Fruit fly (Drosophila melanogaster) whole organism, embryonic: ENCODE results near the gene CG17564.

Experiments
- ATbp ChIP-seq: fragments of 200-800 bp; sonication (Bioruptor generic); optimal IDR thresholded peaks from 2 replicates; lab custom pipeline; 2017; ENCODE audit warnings: missing biosample characterization, mild to moderate bottlenecking, missing genetic modification characterization, missing genetic modification reagents
- CG10366 ChIP-seq: fragments of 200-800 bp; sonication (Bioruptor generic); IDR thresholded peaks from 2 replicates; pipeline ENCODE4 v1.3.6; 2022; ENCODE audit warnings: missing biosample characterization, missing genetic modification characterization
- CG11504 ChIP-seq: fragments of 200-800 bp; sonication (Bioruptor generic); optimal IDR thresholded peaks from 3 replicates; lab custom pipeline; 2019; ENCODE audit warnings: missing biosample characterization, mild to moderate bottlenecking, missing genetic modification characterization, moderate library complexity
- CG12071 ChIP-seq: fragments of 200-800 bp; sonication (Bioruptor generic); optimal IDR thresholded peaks from 3 replicates; lab custom pipeline; 2018; ENCODE audit warnings: missing biosample characterization, mild to moderate bottlenecking, missing genetic modification characterization
- CG14667 ChIP-seq: fragments of 200-800 bp; sonication (Bioruptor generic); IDR thresholded peaks from 2 replicates; pipeline ENCODE4 v1.3.6; 2022; ENCODE audit warnings: missing biosample characterization, missing genetic modification characterization
- CG16815 ChIP-seq: fragments of 200-800 bp; sonication (Bioruptor generic); optimal IDR thresholded peaks from 3 replicates; lab custom pipeline; 2017; ENCODE audit warnings: missing biosample characterization, mild to moderate bottlenecking, missing genetic modification characterization
- CG17328 ChIP-seq: fragments of 200-800 bp; sonication (Bioruptor generic); IDR thresholded peaks from 2 replicates; pipeline ENCODE4 v1.3.6; 2022; ENCODE audit warnings: missing biosample characterization, missing genetic modification characterization
- CG17802 ChIP-seq: fragments of 200-800 bp; sonication (Bioruptor generic); optimal IDR thresholded peaks from 2 replicates; lab custom pipeline; 2018; ENCODE audit warnings: missing biosample characterization, mild to moderate bottlenecking, missing genetic modification characterization, moderate library complexity
- CG32532 ChIP-seq: fragments of 200-800 bp; sonication (Bioruptor generic); IDR thresholded peaks from 2 replicates; pipeline ENCODE4 v1.3.6; 2022; ENCODE audit warnings: missing biosample characterization, missing genetic modification characterization
- CG32772 ChIP-seq: fragments of 200-800 bp; sonication (Bioruptor generic); IDR thresholded peaks from 2 replicates; pipeline ENCODE4 v1.3.6; 2022; ENCODE audit warnings: missing biosample characterization, missing genetic modification characterization
- CG34422 ChIP-seq: fragments of 200-800 bp; sonication (Bioruptor generic); IDR thresholded peaks from 3 replicates; pipeline ENCODE4 v1.3.6; 2022; ENCODE audit warnings: missing biosample characterization, missing genetic modification characterization
- CG4820 ChIP-seq: fragments of 200-800 bp; sonication (Bioruptor generic); optimal IDR thresholded peaks from 3 replicates; lab custom pipeline; 2016; ENCODE audit warnings: missing biosample characterization, missing genetic modification characterization
- CG5953 ChIP-seq: fragments of 200-800 bp; sonication (Bioruptor generic); IDR thresholded peaks from 2 replicates; pipeline ENCODE4 v1.3.6; 2022; ENCODE audit warnings: missing biosample characterization, missing genetic modification characterization
- CG7839 ChIP-seq: fragments of 200-800 bp; sonication (Bioruptor generic); optimal IDR thresholded peaks from 3 replicates; lab custom pipeline; 2018; ENCODE audit warnings: missing biosample characterization, mild to moderate bottlenecking, missing genetic modification characterization, moderate library complexity
- CG8944 ChIP-seq: fragments of 200-800 bp; sonication (Bioruptor generic); optimal IDR thresholded peaks from 3 replicates; lab custom pipeline; 2016; ENCODE audit warnings: missing biosample characterization, missing genetic modification characterization
- CG9876 ChIP-seq: fragments of 200-800 bp; sonication (Bioruptor generic); optimal IDR thresholded peaks from 2 replicates; lab custom pipeline; 2016; ENCODE audit warnings: missing biosample characterization, missing genetic modification characterization
- D19A ChIP-seq: fragments of 200-800 bp; optimal IDR thresholded peaks from 3 replicates; lab custom pipeline; 2019; ENCODE audit warnings: missing biosample characterization, mild to moderate bottlenecking, missing genetic modification characterization, moderate library complexity
- Eip74EF ChIP-seq, 2 experiments: fragments of 200-800 bp in 1 of 2; fragments of >200 bp in 1 of 2; sonication (Bioruptor generic) in 1 of 2; optimal IDR thresholded peaks; 2 replicates each; lab custom pipeline; 2017 to 2019; ENCODE audit warnings: missing biosample characterization in 2 of 2, missing genetic modification characterization in 2 of 2, mild to moderate bottlenecking in 1 of 2, moderate library complexity in 1 of 2
- H2.0 ChIP-seq: fragments of 200-800 bp; sonication (Bioruptor generic); IDR thresholded peaks from 2 replicates; pipeline ENCODE4 v1.3.6; 2022; ENCODE audit warnings: missing biosample characterization, missing genetic modification characterization
- Hr3 ChIP-seq: fragments of 200-800 bp; sonication (Bioruptor generic); optimal IDR thresholded peaks from 3 replicates; lab custom pipeline; 2016; ENCODE audit warnings: missing biosample characterization, missing genetic modification characterization
- Hr51 ChIP-seq, 2 experiments: fragments of 200-800 bp; sonication (Bioruptor generic); optimal IDR thresholded peaks; 2 replicates in 1 of 2; 3 replicates in 1 of 2; lab custom pipeline; 2016 to 2018; ENCODE audit warnings: missing biosample characterization in 2 of 2, missing genetic modification characterization in 2 of 2, mild to moderate bottlenecking in 1 of 2, moderate library complexity in 1 of 2
- Mrtf ChIP-seq: fragments of 200-800 bp; sonication (Bioruptor generic); IDR thresholded peaks from 3 replicates; pipeline ENCODE4 v1.3.6; 2022; ENCODE audit warnings: missing biosample characterization, missing genetic modification characterization
- Nf-YA ChIP-seq: fragments of 200-800 bp; sonication (Bioruptor generic); IDR thresholded peaks from 2 replicates; pipeline ENCODE4 v1.3.6; 2022; ENCODE audit warnings: missing biosample characterization, missing genetic modification characterization
- Oli ChIP-seq: fragments of 200-800 bp; sonication (Bioruptor generic); optimal IDR thresholded peaks from 2 replicates; lab custom pipeline; 2018; ENCODE audit warnings: missing biosample characterization, mild to moderate bottlenecking, missing genetic modification characterization, moderate library complexity
- Side ChIP-seq: fragments of 200-800 bp; sonication (Bioruptor generic); optimal IDR thresholded peaks from 2 replicates; lab custom pipeline; 2016; ENCODE audit warnings: missing biosample characterization, missing genetic modification characterization
- Sox100B ChIP-seq: fragments of 200-800 bp; sonication (Bioruptor generic); optimal IDR thresholded peaks from 3 replicates; lab custom pipeline; 2018; ENCODE audit warnings: missing biosample characterization, mild to moderate bottlenecking, missing genetic modification characterization
- al ChIP-seq: fragments of 200-800 bp; sonication (Bioruptor generic); IDR thresholded peaks from 2 replicates; pipeline ENCODE4 v1.3.6; 2022; ENCODE audit warnings: missing biosample characterization, missing genetic modification characterization
- ap ChIP-seq: fragments of 200-800 bp; sonication (Bioruptor generic); IDR thresholded peaks from 2 replicates; pipeline ENCODE4 v1.3.6; 2022; ENCODE audit warnings: missing biosample characterization, missing genetic modification characterization
- cad ChIP-seq: fragments of >200 bp; optimal IDR thresholded peaks from 2 replicates; lab custom pipeline; 2017; ENCODE audit warnings: missing biosample characterization, missing genetic modification characterization
- dmrt99B ChIP-seq: fragments of 200-800 bp; sonication (Bioruptor generic); optimal IDR thresholded peaks from 2 replicates; lab custom pipeline; 2018; ENCODE audit warnings: missing biosample characterization, mild to moderate bottlenecking, missing genetic modification characterization, moderate library complexity
- dpn ChIP-seq, 2 experiments: fragments of 200-800 bp; sonication (Bioruptor generic); optimal IDR thresholded peaks; 3 replicates each; lab custom pipeline; 2016; ENCODE audit warnings: missing biosample characterization in 2 of 2, missing genetic modification characterization in 2 of 2
- ewg ChIP-seq: fragments of 200-800 bp; sonication (Bioruptor generic); optimal IDR thresholded peaks from 3 replicates; lab custom pipeline; 2017; ENCODE audit warnings: mild to moderate bottlenecking, missing biosample characterization, missing genetic modification reagents, missing genetic modification characterization
- fd96Cb ChIP-seq: fragments of 200-800 bp; sonication (Bioruptor generic); optimal IDR thresholded peaks from 2 replicates; lab custom pipeline; 2018; ENCODE audit warnings: missing biosample characterization, mild to moderate bottlenecking, missing genetic modification characterization, moderate library complexity
- gsb-n ChIP-seq: fragments of 200-800 bp; sonication (Bioruptor generic); optimal IDR thresholded peaks from 3 replicates; lab custom pipeline; 2018; ENCODE audit warnings: missing biosample characterization, mild to moderate bottlenecking, missing genetic modification characterization
- jing ChIP-seq: fragments of 200-800 bp; sonication (Bioruptor generic); optimal IDR thresholded peaks from 2 replicates; lab custom pipeline; 2018; ENCODE audit warnings: missing biosample characterization, mild to moderate bottlenecking, missing genetic modification characterization
- lab ChIP-seq: fragments of 200-800 bp; sonication (Bioruptor generic); optimal IDR thresholded peaks from 3 replicates; lab custom pipeline; 2017; ENCODE audit warnings: missing biosample characterization, missing genetic modification characterization, mild to moderate bottlenecking, moderate library complexity, missing genetic modification reagents
- oc ChIP-seq: fragments of 200-800 bp; sonication (Bioruptor generic); optimal IDR thresholded peaks from 2 replicates; lab custom pipeline; 2018; ENCODE audit warnings: missing biosample characterization, mild to moderate bottlenecking, missing genetic modification characterization, moderate library complexity
- phol ChIP-seq: fragments of 200-800 bp; sonication (Bioruptor generic); optimal IDR thresholded peaks from 3 replicates; lab custom pipeline; 2018; ENCODE audit warnings: missing biosample characterization, mild to moderate bottlenecking, missing genetic modification characterization, moderate library complexity
- row ChIP-seq: fragments of 200-800 bp; sonication (Bioruptor generic); IDR thresholded peaks from 3 replicates; pipeline ENCODE4 v1.3.6; 2022; ENCODE audit warnings: missing biosample characterization, missing genetic modification characterization
- schlank ChIP-seq: fragments of 200-800 bp; sonication (Bioruptor generic); optimal IDR thresholded peaks from 2 replicates; lab custom pipeline; 2018; ENCODE audit warnings: missing biosample characterization, mild to moderate bottlenecking, missing genetic modification characterization
- sens-2 ChIP-seq: fragments of 200-800 bp; sonication (Bioruptor generic); IDR thresholded peaks from 2 replicates; pipeline ENCODE4 v1.3.6; 2022; ENCODE audit warnings: missing biosample characterization, missing genetic modification characterization
- seq ChIP-seq: fragments of 200-800 bp; sonication (Bioruptor generic); IDR thresholded peaks from 2 replicates; pipeline ENCODE4 v1.3.6; 2022; ENCODE audit warnings: missing biosample characterization, missing genetic modification characterization
- sim ChIP-seq: fragments of 200-800 bp; sonication (Bioruptor generic); IDR thresholded peaks from 2 replicates; pipeline ENCODE4 v1.3.6; 2022; ENCODE audit warnings: missing biosample characterization, missing genetic modification characterization
- slbo ChIP-seq: fragments of 200-800 bp; sonication (Bioruptor generic); IDR thresholded peaks from 2 replicates; pipeline ENCODE4 v1.3.6; 2022; ENCODE audit warnings: missing biosample characterization, missing genetic modification characterization
- so ChIP-seq: fragments of 200-800 bp; sonication (Bioruptor generic); IDR thresholded peaks from 3 replicates; pipeline ENCODE4 v1.3.6; 2022; ENCODE audit warnings: missing biosample characterization, missing genetic modification characterization
- sob ChIP-seq: fragments of 200-800 bp; sonication (Bioruptor generic); IDR thresholded peaks from 2 replicates; pipeline ENCODE4 v1.3.6; 2022; ENCODE audit warnings: missing biosample characterization, missing genetic modification characterization
- ssp ChIP-seq: fragments of 200-800 bp; sonication (Bioruptor generic); IDR thresholded peaks from 2 replicates; pipeline ENCODE4 v1.3.6; 2022; ENCODE audit warnings: missing biosample characterization, missing genetic modification characterization
- stc ChIP-seq: fragments of 200-800 bp; sonication (Bioruptor generic); IDR thresholded peaks from 2 replicates; pipeline ENCODE4 v1.3.6; 2022; ENCODE audit warnings: missing biosample characterization, missing genetic modification characterization
- tx ChIP-seq: fragments of 200-800 bp; sonication (Bioruptor generic); optimal IDR thresholded peaks from 2 replicates; lab custom pipeline; 2016; ENCODE audit warnings: missing biosample characterization, missing genetic modification characterization
- zfh1 ChIP-seq: fragments of 200-800 bp; sonication (Bioruptor generic); IDR thresholded peaks from 3 replicates; pipeline ENCODE4 v1.3.6; 2022; ENCODE audit warnings: missing biosample characterization, missing genetic modification characterization

CG17564 gene

DNA sequence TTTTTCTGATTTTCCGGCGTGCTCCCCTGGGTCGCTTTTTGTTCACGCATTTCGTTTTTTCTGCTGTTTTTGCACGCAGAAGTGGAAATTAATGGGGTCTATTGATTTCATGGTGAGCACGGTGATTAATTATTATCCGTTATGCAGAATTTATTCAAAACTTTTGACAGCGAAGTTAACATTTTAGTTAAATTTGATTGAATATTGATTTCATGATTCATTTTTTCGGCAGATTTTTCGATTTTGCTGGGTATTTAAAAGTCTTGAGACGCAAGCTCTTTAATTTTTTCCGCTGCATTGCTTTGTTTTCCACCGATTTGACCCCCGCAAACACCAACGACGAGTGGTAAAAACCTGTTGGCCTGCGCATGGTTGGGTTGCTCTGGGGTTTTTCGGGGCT, 47.3 kb downstream of the CG17564 start (continued):
- TF ChIP-seq dmrt99B (peak; percentile 72), CG17802 (tag; lab: Kevin White, UChicago) (no peak), CG11504 (tag; lab: Kevin White, UChicago) (peak; percentile 49), sens-2 (0 out of 2 replicates have a peak, but pooled peaks have one; percentile 23), ssp (peak; percentile 40; the same call in 1 of the 2 replicates), slbo (peak; percentile 49), Oli (tag; lab: Kevin White, UChicago) (peak; percentile 59), CG7839 (tag; lab: Kevin White, UChicago) (peak; percentile 64), Side (GFP tag; lab: Kevin White, UChicago) (no peak), sob (GFP tag; lab: Robert Waterston, UW) (peak; percentile 46; the same call in 1 of the 2 replicates), CG10366 (GFP tag; lab: Robert Waterston, UW) (peak; percentile 33; the same call in 1 of the 2 replicates), schlank (no peak), CG5953 (GFP tag; lab: Robert Waterston, UW) (0 out of 2 replicates have a peak, but pooled peaks have one; percentile 29), al (GFP tag; lab: Robert Waterston, UW) (no peak), H2.0 (GFP tag; lab: Robert Waterston, UW) (peak; percentile 24; the same call in 1 of the 2 replicates), zfh1 (GFP tag; lab: Robert Waterston, UW) (peak; percentile 63; the same call in 2 of the 3 replicates), CG32532 (no peak), gsb-n (tag; lab: Kevin White, UChicago) (peak; percentile 55), CG8944 (GFP tag; lab: Kevin White, UChicago) (peak; percentile 7), CG14667 (GFP tag; lab: Robert Waterston, UW) (peak; percentile 27; the same call in 1 of the 2 replicates), CG17328 (GFP tag; lab: Robert Waterston, UW) (peak; percentile 47; the same call in 1 of the 2 replicates), dpn (GFP tag; optimal IDR thresholded peaks at IDR 0.05; lab: Kevin White, UChicago) (peak in 1 of 2 experiments; percentile 39), CG34422 (GFP tag; lab: Robert Waterston, UW) (peak; percentile 41; the same call in 1 of the 3 replicates), Nf-YA (0 out of 2 replicates have a peak, but pooled peaks have one; percentile 36), sim (GFP tag; lab: Robert Waterston, UW) (no peak), CG12071 (GFP tag; lab: Kevin White, UChicago) (no peak), CG16815 (GFP tag; lab: Kevin White, UChicago) (no peak), stc (GFP tag; lab: Robert Waterston, UW) (peak; percentile 58), lab (GFP tag; lab: Kevin White, UChicago) (peak; percentile 24), CG9876 (no peak), so (GFP tag; lab: Robert Waterston, UW) (0 out of 3 replicates have a peak, but pooled peaks have one; percentile 55), Mrtf (GFP tag; lab: Robert Waterston, UW) (peak; percentile 55; the same call in 1 of the 3 replicates), D19A (tag; lab: Kevin White, UChicago) (peak; percentile 41), ap (GFP tag; lab: Robert Waterston, UW) (0 out of 2 replicates have a peak, but pooled peaks have one; percentile 19), oc (tag; lab: Kevin White, UChicago) (peak; percentile 34), phol (tag; lab: Kevin White, UChicago) (peak; percentile 7), CG4820 (GFP tag; lab: Kevin White, UChicago) (no peak), cad (GFP tag; lab: Kevin White, UChicago) (no peak), seq (peak; percentile 43; the same call in 1 of the 2 replicates), ewg (GFP tag; lab: Kevin White, UChicago) (peak; percentile 49), ATbp (GFP tag; lab: Kevin White, UChicago) (peak; percentile 33), row (GFP tag; lab: Robert Waterston, UW) (peak; percentile 70), Sox100B (GFP tag; lab: Kevin White, UChicago) (peak; percentile 44), Hr3 (GFP tag; lab: Kevin White, UChicago) (peak; percentile 18), Hr51 (GFP tag; optimal IDR thresholded peaks at IDR 0.05; lab: Kevin White, UChicago) (peak in 1 of 2 experiments; percentile 69), jing (peak; percentile 17), fd96Cb (tag; lab: Kevin White, UChicago) (peak; percentile 44), Eip74EF (GFP tag; optimal IDR thresholded peaks at IDR 0.05; lab: Kevin White, UChicago) (peak in 1 of 2 experiments; percentile 15), CG32772 (GFP tag; lab: Robert Waterston, UW) (peak; percentile 52; the same call in 1 of the 2 replicates), tx (GFP tag; lab: Kevin White, UChicago) (peak; percentile 2)
